Worm (Caenorhabditis elegans) whole organism, mixed stage, embryonic: Measurements from ENCODE around the gene srd-44.

Source experiments
- M03D4.4 ChIP-seq: sonication (generic microtip); optimal IDR thresholded peaks from 2 replicates; lab custom pipeline; 2017; ENCODE audit warnings: mild to moderate bottlenecking, missing genetic modification characterization, missing compliant biosample characterization
- bed-3 ChIP-seq: fragments of 200-800 bp; sonication (Bioruptor generic); optimal IDR thresholded peaks from 3 replicates; lab custom pipeline; 2018; ENCODE audit warnings: mild to moderate bottlenecking, missing genetic modification characterization, moderate library complexity, missing compliant biosample characterization
- blmp-1 ChIP-seq: fragments of 150-350 bp; optimal IDR thresholded peaks from 2 replicates; lab custom pipeline; 2014; ENCODE audit warnings: missing biosample characterization, missing genetic modification characterization
- ceh-39 ChIP-seq: fragments of 150-350 bp; optimal IDR thresholded peaks from 2 replicates; lab custom pipeline; 2014; ENCODE audit warnings: missing biosample characterization, missing genetic modification characterization
- ceh-43 ChIP-seq: fragments of 200-800 bp; sonication (Bioruptor generic); optimal IDR thresholded peaks from 2 replicates; lab custom pipeline; 2018; ENCODE audit warnings: mild to moderate bottlenecking, missing genetic modification characterization, moderate library complexity, missing compliant biosample characterization
- ceh-83 ChIP-seq: fragments of 200-800 bp; sonication (Bioruptor generic); optimal IDR thresholded peaks from 2 replicates; lab custom pipeline; 2018; ENCODE audit warnings: mild to moderate bottlenecking, missing genetic modification characterization, missing compliant biosample characterization
- ces-1 ChIP-seq: fragments of 150-350 bp; optimal IDR thresholded peaks from 2 replicates; lab custom pipeline; 2014; ENCODE audit warnings: missing biosample characterization, missing genetic modification reagents, missing genetic modification characterization
- cnd-1 ChIP-seq: fragments of 200-800 bp; sonication (Bioruptor generic); optimal IDR thresholded peaks from 2 replicates; lab custom pipeline; 2018; ENCODE audit warnings: mild to moderate bottlenecking, missing genetic modification characterization, missing compliant biosample characterization
- drap-1 ChIP-seq: fragments of 200-800 bp; sonication (Bioruptor generic); optimal IDR thresholded peaks from 3 replicates; lab custom pipeline; 2018; ENCODE audit warnings: mild to moderate bottlenecking, missing genetic modification characterization, missing compliant biosample characterization
- elt-1 ChIP-seq: sonication (generic microtip); optimal IDR thresholded peaks from 2 replicates; lab custom pipeline; 2017; ENCODE audit warnings: missing genetic modification characterization, mild to moderate bottlenecking, missing compliant biosample characterization, antibody characterized with exemption, moderate library complexity, borderline replicate concordance; ENCODE audit not compliant: insufficient read depth
- elt-3 ChIP-seq: fragments of 150-350 bp; optimal IDR thresholded peaks from 2 replicates; lab custom pipeline; 2014; ENCODE audit warnings: missing biosample characterization, missing genetic modification characterization
- flh-1 ChIP-seq: fragments of 200-800 bp; sonication (Bioruptor generic); optimal IDR thresholded peaks from 2 replicates; lab custom pipeline; 2018; ENCODE audit warnings: mild to moderate bottlenecking, missing genetic modification characterization, moderate library complexity, missing compliant biosample characterization
- ham-2 ChIP-seq: fragments of 200-800 bp; sonication (Bioruptor generic); optimal IDR thresholded peaks from 2 replicates; lab custom pipeline; 2018; ENCODE audit warnings: mild to moderate bottlenecking, missing genetic modification characterization, missing compliant biosample characterization
- lin-13 ChIP-seq: fragments of 150-350 bp; optimal IDR thresholded peaks from 2 replicates; lab custom pipeline; 2014; ENCODE audit warnings: missing biosample characterization, missing genetic modification characterization
- lin-32 ChIP-seq: fragments of 200-800 bp; sonication (Bioruptor generic); optimal IDR thresholded peaks from 2 replicates; lab custom pipeline; 2018; ENCODE audit warnings: mild to moderate bottlenecking, missing genetic modification characterization, missing compliant biosample characterization
- lsy-2 ChIP-seq: fragments of 150-350 bp; optimal IDR thresholded peaks from 2 replicates; lab custom pipeline; 2014; ENCODE audit warnings: missing biosample characterization, missing genetic modification characterization
- mab-5 ChIP-seq: fragments of 150-350 bp; optimal IDR thresholded peaks from 2 replicates; lab custom pipeline; 2014; ENCODE audit warnings: missing biosample characterization, missing genetic modification characterization
- mep-1 ChIP-seq: fragments of 150-350 bp; optimal IDR thresholded peaks from 2 replicates; lab custom pipeline; 2017; ENCODE audit warnings: missing biosample characterization, missing genetic modification reagents, missing genetic modification characterization, inconsistent platforms
- mls-2 ChIP-seq: sonication (generic microtip); optimal IDR thresholded peaks from 2 replicates; lab custom pipeline; 2016; ENCODE audit warnings: mild to moderate bottlenecking, missing genetic modification characterization, moderate library complexity, missing compliant biosample characterization
- nhr-12 ChIP-seq: fragments of 150-350 bp; optimal IDR thresholded peaks from 2 replicates; lab custom pipeline; 2014; ENCODE audit warnings: missing biosample characterization, missing genetic modification characterization
- nhr-2 ChIP-seq: fragments of 150-350 bp; optimal IDR thresholded peaks from 2 replicates; lab custom pipeline; 2014; ENCODE audit warnings: missing biosample characterization, missing genetic modification characterization
- nhr-28 ChIP-seq: fragments of 150-350 bp; optimal IDR thresholded peaks from 2 replicates; lab custom pipeline; 2014; ENCODE audit warnings: missing biosample characterization, missing genetic modification characterization
- nhr-76 ChIP-seq: sonication (generic microtip); optimal IDR thresholded peaks from 2 replicates; lab custom pipeline; 2017; ENCODE audit warnings: missing biosample characterization, missing genetic modification characterization
- pha-4 ChIP-seq: fragments of 150-350 bp; optimal IDR thresholded peaks from 2 replicates; lab custom pipeline; 2018; ENCODE audit warnings: missing biosample characterization, missing genetic modification reagents, missing genetic modification characterization
- sem-2 ChIP-seq: fragments of 200-800 bp; sonication (Bioruptor generic); optimal IDR thresholded peaks from 2 replicates; lab custom pipeline; 2018; ENCODE audit warnings: mild to moderate bottlenecking, missing genetic modification characterization, missing compliant biosample characterization
- snpc-4 ChIP-seq: fragments of 150-350 bp; optimal IDR thresholded peaks from 2 replicates; lab custom pipeline; 2014; ENCODE audit warnings: missing biosample characterization, missing genetic modification characterization
- sptf-1 ChIP-seq: sonication (generic microtip); optimal IDR thresholded peaks from 2 replicates; lab custom pipeline; 2017; ENCODE audit warnings: mild to moderate bottlenecking, missing genetic modification characterization, moderate library complexity, missing compliant biosample characterization
- tbx-8 ChIP-seq: fragments of 200-800 bp; sonication (Bioruptor generic); optimal IDR thresholded peaks from 2 replicates; lab custom pipeline; 2018; ENCODE audit warnings: mild to moderate bottlenecking, missing genetic modification characterization, moderate library complexity, missing compliant biosample characterization
- unc-120 ChIP-seq: sonication (generic microtip); optimal IDR thresholded peaks from 2 replicates; lab custom pipeline; 2017; ENCODE audit warnings: missing genetic modification characterization, missing compliant biosample characterization; ENCODE audit not compliant: poor library complexity, severe bottlenecking
- unc-39 ChIP-seq: fragments of 150-350 bp; optimal IDR thresholded peaks from 2 replicates; lab custom pipeline; 2014; ENCODE audit warnings: missing biosample characterization, missing genetic modification characterization
- unc-62 ChIP-seq: fragments of 150-350 bp; optimal IDR thresholded peaks from 2 replicates; lab custom pipeline; 2014; ENCODE audit warnings: missing biosample characterization, missing genetic modification reagents, missing genetic modification characterization
- zip-8 ChIP-seq: fragments of 150-350 bp; optimal IDR thresholded peaks from 2 replicates; lab custom pipeline; 2014; ENCODE audit warnings: missing biosample characterization, missing genetic modification characterization
- ztf-11 ChIP-seq: fragments of 150-350 bp; optimal IDR thresholded peaks from 2 replicates; lab custom pipeline; 2014; ENCODE audit warnings: missing biosample characterization, missing genetic modification characterization

The srd-44 gene

ce11 chrX:12337846-12338490 is at the start of gene srd-44:
TSS of gene srd-44 (plus strand) at chrX:12338440.
- TF ChIP-seq nhr-12 (tag; lab: Kevin White, UChicago) (no peak), bed-3 (GFP tag; lab: Kevin White, UChicago) (no peak), drap-1 (GFP tag; lab: Kevin White, UChicago) (no peak), ceh-43 (no peak), ces-1 (GFP tag; lab: Kevin White, UChicago) (no peak), cnd-1 (tag; lab: Kevin White, UChicago) (peak; percentile 26), blmp-1 (tag; lab: Kevin White, UChicago) (no peak), lin-32 (no peak), ceh-83 (GFP tag; lab: Kevin White, UChicago) (peak; percentile 72), ztf-11 (no peak), sem-2 (GFP tag; lab: Kevin White, UChicago) (peak; percentile 58), snpc-4 (tag; lab: Kevin White, UChicago) (no peak), elt-3 (no peak), nhr-2 (no peak), zip-8 (tag; lab: Kevin White, UChicago) (no peak), ceh-39 (tag; lab: Kevin White, UChicago) (no peak), mls-2 (tag; lab: Kevin White, UChicago) (no peak), mep-1 (no peak), mab-5 (tag; lab: Kevin White, UChicago) (no peak), tbx-8 (GFP tag; lab: Kevin White, UChicago) (no peak), ham-2 (GFP tag; lab: Kevin White, UChicago) (no peak), lsy-2 (tag; lab: Kevin White, UChicago) (no peak), nhr-28 (tag; lab: Kevin White, UChicago) (no peak), elt-1 (tag; lab: Kevin White, UChicago) (no peak), M03D4.4 (tag; lab: Kevin White, UChicago) (peak; percentile 49)

ce11 chrX:12290539-12290938 is 47.7 kb upstream of the srd-44 start, which contains the start of gene C04B4.4:
TSS of gene C04B4.4 (plus strand) at chrX:12290839.
- no peak for TF ChIP-seq ces-1 (GFP tag; lab: Kevin White, UChicago)
- TF ChIP-seq mls-2 (tag; lab: Kevin White, UChicago) = no peak
- TF ChIP-seq snpc-4 (tag; lab: Kevin White, UChicago) = no peak
- no peak for TF ChIP-seq blmp-1 (tag; lab: Kevin White, UChicago)
- no peak for TF ChIP-seq pha-4
- no peak for TF ChIP-seq bed-3 (GFP tag; lab: Kevin White, UChicago)
- no peak for TF ChIP-seq M03D4.4 (tag; lab: Kevin White, UChicago)
- TF ChIP-seq unc-120 (tag; lab: Kevin White, UChicago) = no peak
- TF ChIP-seq unc-62 (GFP tag; lab: Kevin White, UChicago) = no peak
- TF ChIP-seq sem-2 (GFP tag; lab: Kevin White, UChicago) = no peak
- no peak for TF ChIP-seq ceh-43
- no peak for TF ChIP-seq drap-1 (GFP tag; lab: Kevin White, UChicago)
- no peak for TF ChIP-seq ceh-83 (GFP tag; lab: Kevin White, UChicago)

ce11 chrX:12294263-12294662 is 44.0 kb upstream of the srd-44 start, which contains the start of gene W06D11.1:
TSS of gene W06D11.1 (plus strand) at chrX:12294563.
- TF ChIP-seq M03D4.4 (tag; lab: Kevin White, UChicago) = no peak
- TF ChIP-seq snpc-4 (tag; lab: Kevin White, UChicago) = no peak
- TF ChIP-seq cnd-1 (tag; lab: Kevin White, UChicago) = no peak
- TF ChIP-seq drap-1 (GFP tag; lab: Kevin White, UChicago) = no peak
- TF ChIP-seq lin-13 (tag; lab: Kevin White, UChicago) = no peak
- TF ChIP-seq blmp-1 (tag; lab: Kevin White, UChicago) = no peak
- TF ChIP-seq nhr-76 (tag; lab: Kevin White, UChicago) = no peak
- TF ChIP-seq pha-4 = no peak
- no peak for TF ChIP-seq nhr-12 (tag; lab: Kevin White, UChicago)
- no peak for TF ChIP-seq nhr-28 (tag; lab: Kevin White, UChicago)

- TF ChIP-seq ces-1 (GFP tag; lab: Kevin White, UChicago) (no peak), lin-13 (tag; lab: Kevin White, UChicago) (no peak), sptf-1 (tag; lab: Kevin White, UChicago) (no peak), blmp-1 (tag; lab: Kevin White, UChicago) (no peak), lin-32 (no peak), M03D4.4 (tag; lab: Kevin White, UChicago) (no peak), flh-1 (GFP tag; lab: Kevin White, UChicago) (no peak), elt-1 (tag; lab: Kevin White, UChicago) (no peak), ceh-43 (no peak), unc-120 (tag; lab: Kevin White, UChicago) (no peak), ztf-11 (no peak), unc-39 (no peak), pha-4 (no peak), nhr-12 (tag; lab: Kevin White, UChicago) (no peak), ham-2 (GFP tag; lab: Kevin White, UChicago) (no peak), tbx-8 (GFP tag; lab: Kevin White, UChicago) (no peak), zip-8 (tag; lab: Kevin White, UChicago) (no peak), nhr-28 (tag; lab: Kevin White, UChicago) (no peak), sem-2 (GFP tag; lab: Kevin White, UChicago) (no peak), ceh-39 (tag; lab: Kevin White, UChicago) (no peak)
Observed at ce11 chrX:12296392-12296791, 41.8 kb upstream of the srd-44 start, which contains the start of gene W06D11.2. TSS of gene W06D11.2 (minus strand) at chrX:12296730.
